Worm (Caenorhabditis elegans) whole organism, young adult: ENCODE measurements around the gene sra-11.

Experiments
- B0261.1 ChIP-seq: sonication (generic microtip); optimal IDR thresholded peaks from 2 replicates; lab custom pipeline; 2016; ENCODE audit warnings: mild to moderate bottlenecking, missing genetic modification characterization, moderate library complexity, missing compliant biosample characterization
- D2030.7 ChIP-seq: fragments of 200-800 bp; sonication (Bioruptor generic); IDR thresholded peaks from 2 replicates; pipeline ENCODE4 v1.3.6; 2022; ENCODE audit warnings: missing genetic modification reagents, missing genetic modification characterization, missing compliant biosample characterization
- F10E7.11 ChIP-seq: sonication (generic microtip); optimal IDR thresholded peaks from 2 replicates; lab custom pipeline; 2017; ENCODE audit warnings: mild to moderate bottlenecking, missing genetic modification characterization, moderate library complexity, missing compliant biosample characterization
- F23B12.7 ChIP-seq: sonication (generic microtip); optimal IDR thresholded peaks from 2 replicates; lab custom pipeline; 2017; ENCODE audit warnings: missing genetic modification characterization, mild to moderate bottlenecking, missing compliant biosample characterization, antibody characterized with exemption, moderate library complexity; ENCODE audit not compliant: insufficient read depth
- F37B4.10 ChIP-seq: fragments of 200-800 bp; sonication (Bioruptor generic); IDR thresholded peaks from 2 replicates; pipeline ENCODE4 v1.3.6; 2022; ENCODE audit warnings: missing genetic modification characterization, missing compliant biosample characterization
- F57A8.1 ChIP-seq: fragments of 200-800 bp; sonication (Bioruptor generic); optimal IDR thresholded peaks from 2 replicates; lab custom pipeline; 2018; ENCODE audit warnings: mild to moderate bottlenecking, missing genetic modification characterization, moderate library complexity, missing compliant biosample characterization
- K11D2.4 ChIP-seq: fragments of 200-800 bp; sonication (Bioruptor generic); IDR thresholded peaks from 2 replicates; pipeline ENCODE4 v1.3.6; 2022; ENCODE audit warnings: missing genetic modification reagents, missing genetic modification characterization, missing compliant biosample characterization
- T07F8.4 ChIP-seq: sonication (generic microtip); optimal IDR thresholded peaks from 2 replicates; lab custom pipeline; 2016; ENCODE audit warnings: mild to moderate bottlenecking, missing genetic modification characterization, moderate library complexity, missing compliant biosample characterization
- Y53F4B.3 ChIP-seq: fragments of 200-800 bp; sonication (Bioruptor generic); IDR thresholded peaks from 2 replicates; pipeline ENCODE4 v1.3.6; 2022; ENCODE audit warnings: missing genetic modification reagents, missing genetic modification characterization, missing compliant biosample characterization
- Y79H2A.3 ChIP-seq: fragments of 200-800 bp; sonication (Bioruptor generic); conservative IDR thresholded peaks from 2 replicates; pipeline ENCODE4 v1.3.6; 2022; ENCODE audit warnings: missing genetic modification reagents, missing genetic modification characterization, missing compliant biosample characterization
- aptf-2 ChIP-seq: fragments of 200-800 bp; sonication (Bioruptor generic); conservative IDR thresholded peaks from 2 replicates; pipeline ENCODE4 v1.3.6; 2022; ENCODE audit warnings: missing genetic modification reagents, missing genetic modification characterization, missing compliant biosample characterization
- athp-1 ChIP-seq: sonication (generic microtip); optimal IDR thresholded peaks from 2 replicates; lab custom pipeline; 2017; ENCODE audit warnings: mild to moderate bottlenecking, missing genetic modification characterization, missing compliant biosample characterization
- attf-3 ChIP-seq: fragments of 200-800 bp; sonication (Bioruptor generic); conservative IDR thresholded peaks from 2 replicates; pipeline ENCODE4 v1.3.6; 2022; ENCODE audit warnings: missing genetic modification reagents, missing genetic modification characterization, missing compliant biosample characterization
- attf-5 ChIP-seq: fragments of 200-800 bp; sonication (Bioruptor generic); optimal IDR thresholded peaks from 2 replicates; lab custom pipeline; 2018; ENCODE audit warnings: mild to moderate bottlenecking, missing genetic modification characterization, missing compliant biosample characterization
- attf-6 ChIP-seq: fragments of 200-800 bp; sonication (Bioruptor generic); IDR thresholded peaks from 2 replicates; pipeline ENCODE4 v1.3.6; 2022; ENCODE audit warnings: missing genetic modification reagents, missing genetic modification characterization, missing compliant biosample characterization
- die-1 ChIP-seq: sonication (generic microtip); optimal IDR thresholded peaks from 2 replicates; lab custom pipeline; 2016; ENCODE audit warnings: missing genotype, mild to moderate bottlenecking, missing genetic modification characterization, missing compliant biosample characterization
- dox-1 ChIP-seq: fragments of 200-800 bp; sonication (Bioruptor generic); IDR thresholded peaks from 2 replicates; pipeline ENCODE4 v1.3.6; 2022; ENCODE audit warnings: missing genetic modification reagents, missing genetic modification characterization, missing compliant biosample characterization
- egl-44 ChIP-seq: fragments of 200-800 bp; sonication (Bioruptor generic); IDR thresholded peaks from 2 replicates; pipeline ENCODE4 v1.3.6; 2022; ENCODE audit warnings: missing genetic modification reagents, missing genetic modification characterization, missing compliant biosample characterization
- ets-4 ChIP-seq: fragments of 200-800 bp; sonication (Bioruptor generic); optimal IDR thresholded peaks from 2 replicates; lab custom pipeline; 2018; ENCODE audit warnings: mild to moderate bottlenecking, missing genetic modification characterization, missing compliant biosample characterization
- hmg-20 ChIP-seq: fragments of 200-800 bp; sonication (Bioruptor generic); IDR thresholded peaks from 2 replicates; pipeline ENCODE4 v1.3.6; 2022; ENCODE audit warnings: missing genetic modification reagents, missing genetic modification characterization, missing compliant biosample characterization
- lin-26 ChIP-seq: fragments of 200-800 bp; sonication (Bioruptor generic); IDR thresholded peaks from 2 replicates; pipeline ENCODE4 v1.3.6; 2022; ENCODE audit warnings: missing genetic modification reagents, missing genetic modification characterization, missing compliant biosample characterization
- lin-40 ChIP-seq: sonication (generic microtip); optimal IDR thresholded peaks from 2 replicates; lab custom pipeline; 2016; ENCODE audit warnings: missing genetic modification characterization, mild to moderate bottlenecking, missing compliant biosample characterization, missing genotype, missing genetic modification reagents
- lsy-27 ChIP-seq: sonication (generic microtip); optimal IDR thresholded peaks from 2 replicates; lab custom pipeline; 2017; ENCODE audit warnings: missing genetic modification characterization, mild to moderate bottlenecking, missing compliant biosample characterization, antibody characterized with exemption, missing genotype, borderline replicate concordance; ENCODE audit not compliant: insufficient read depth
- madf-6 ChIP-seq: fragments of 200-800 bp; sonication (Bioruptor generic); IDR thresholded peaks from 2 replicates; pipeline ENCODE4 v1.3.6; 2022; ENCODE audit warnings: missing genetic modification reagents, missing genetic modification characterization, missing compliant biosample characterization
- mcd-1 ChIP-seq: fragments of 200-800 bp; sonication (Bioruptor generic); IDR thresholded peaks from 2 replicates; pipeline ENCODE4 v1.3.6; 2022; ENCODE audit warnings: missing genetic modification reagents, missing genetic modification characterization, missing compliant biosample characterization
- mes-4 ChIP-seq: sonication (generic microtip); optimal IDR thresholded peaks from 2 replicates; lab custom pipeline; 2016; ENCODE audit warnings: missing genotype, missing genetic modification characterization, missing compliant biosample characterization
- nfyb-1 ChIP-seq: fragments of 200-800 bp; sonication (Bioruptor generic); IDR thresholded peaks from 2 replicates; pipeline ENCODE4 v1.3.6; 2022; ENCODE audit warnings: missing genetic modification reagents, missing genetic modification characterization, missing compliant biosample characterization
- nhr-179 ChIP-seq: sonication (generic microtip); optimal IDR thresholded peaks from 2 replicates; lab custom pipeline; 2016; ENCODE audit warnings: mild to moderate bottlenecking, missing genetic modification characterization, missing compliant biosample characterization
- nhr-80 ChIP-seq: sonication (generic microtip); optimal IDR thresholded peaks from 2 replicates; lab custom pipeline; 2016; ENCODE audit warnings: missing genetic modification characterization, missing compliant biosample characterization
- rec-8 ChIP-seq, 2 experiments: sonication (generic microtip); optimal IDR thresholded peaks; 2 replicates each; lab custom pipeline; 2016; ENCODE audit warnings: mild to moderate bottlenecking in 2 of 2, missing genetic modification characterization in 2 of 2, missing genetic modification reagents in 2 of 2, missing genotype in 2 of 2, missing biosample characterization in 1 of 2, missing compliant biosample characterization in 1 of 2, moderate library complexity in 1 of 2
- sdz-38 ChIP-seq: sonication (generic microtip); optimal IDR thresholded peaks from 2 replicates; lab custom pipeline; 2016; ENCODE audit warnings: missing genotype, missing genetic modification characterization, missing compliant biosample characterization
- snpc-1.1 ChIP-seq: sonication (generic microtip); optimal IDR thresholded peaks from 2 replicates; lab custom pipeline; 2017; ENCODE audit warnings: missing genetic modification characterization, mild to moderate bottlenecking, missing compliant biosample characterization, antibody characterized with exemption, moderate library complexity, missing genotype, missing genetic modification reagents; ENCODE audit not compliant: insufficient read depth
- somi-1 ChIP-seq: fragments of 200-800 bp; sonication (Bioruptor generic); optimal IDR thresholded peaks from 2 replicates; lab custom pipeline; 2018; ENCODE audit warnings: mild to moderate bottlenecking, missing genetic modification characterization, missing compliant biosample characterization
- ztf-22 ChIP-seq: fragments of 200-800 bp; sonication (Bioruptor generic); optimal IDR thresholded peaks from 2 replicates; lab custom pipeline; 2018; ENCODE audit warnings: mild to moderate bottlenecking, missing genetic modification characterization, moderate library complexity, missing compliant biosample characterization
- ztf-3 ChIP-seq: fragments of 200-800 bp; sonication (Bioruptor generic); optimal IDR thresholded peaks from 2 replicates; lab custom pipeline; 2018; ENCODE audit warnings: mild to moderate bottlenecking, missing genetic modification characterization, missing compliant biosample characterization

Gene sra-11

DNA sequence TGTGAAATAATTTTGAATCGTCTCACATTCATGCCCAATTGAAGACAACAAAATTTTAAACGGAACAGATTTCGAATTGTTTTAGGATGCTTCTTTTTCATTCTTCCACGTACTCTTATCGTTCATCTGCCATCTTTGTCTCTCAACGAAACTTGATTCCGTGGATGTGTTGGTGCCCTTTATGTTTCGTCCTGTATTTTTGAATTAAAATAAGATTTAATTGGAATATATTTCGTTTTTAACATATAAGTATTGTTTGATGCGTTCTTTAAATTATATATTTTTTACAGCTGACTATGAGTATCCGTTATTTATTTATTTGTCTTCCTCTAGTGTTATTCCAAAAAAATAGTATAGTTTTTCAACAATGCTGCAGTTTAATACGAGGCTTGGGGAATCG, 8.0 kb downstream of the sra-11 start, which contains the start of gene gly-1:
Gene gly-1 (minus strand): TSS at position 101 of the 400 bp plus-strand sequence.
- TF ChIP-seq nhr-80 (tag; lab: Kevin White, UChicago) (no peak), mes-4 (tag; lab: Kevin White, UChicago) (no peak), lsy-27 (no peak), somi-1 (GFP tag; lab: Kevin White, UChicago) (no peak), attf-6 (GFP tag; lab: Robert Waterston, UW) (no peak), egl-44 (GFP tag; lab: Robert Waterston, UW) (no peak), ztf-22 (GFP tag; lab: Kevin White, UChicago) (no peak), attf-5 (GFP tag; lab: Kevin White, UChicago) (no peak), athp-1 (tag; lab: Kevin White, UChicago) (no peak), lin-40 (tag; lab: Kevin White, UChicago) (no peak), rec-8 (tag; optimal IDR thresholded peaks at IDR 0.05; lab: Kevin White, UChicago) (no peak), nfyb-1 (GFP tag; lab: Robert Waterston, UW) (no peak)
- TF ChIP-seq, all 124 proteins: peak for 0

DNA sequence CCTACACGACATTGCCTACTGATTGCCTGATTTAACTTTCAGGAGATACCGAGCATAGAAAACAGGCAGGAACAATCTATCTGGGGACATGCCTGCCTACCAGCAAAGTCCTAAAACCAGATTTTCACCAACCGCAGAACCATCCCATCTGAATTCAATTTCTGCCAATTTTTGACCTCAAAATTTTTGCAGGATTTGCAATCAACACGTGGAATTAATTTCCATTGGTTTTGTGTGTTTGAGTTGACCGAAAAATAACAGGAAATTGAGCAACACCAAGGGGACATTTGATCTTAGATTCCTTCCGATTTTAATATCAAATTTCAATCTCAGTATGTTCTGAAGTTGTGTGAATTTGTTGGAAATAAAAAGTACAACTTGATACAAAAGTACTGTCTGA, 11.1 kb downstream of the sra-11 start:
- TF ChIP-seq lin-26 (GFP tag; lab: Robert Waterston, UW) (no peak), attf-5 (GFP tag; lab: Kevin White, UChicago) (no peak), madf-6 (GFP tag; lab: Robert Waterston, UW) (no peak), F37B4.10 (GFP tag; lab: Robert Waterston, UW) (no peak), K11D2.4 (GFP tag; lab: Robert Waterston, UW) (no peak), ets-4 (GFP tag; lab: Kevin White, UChicago) (no peak), nhr-179 (tag; lab: Kevin White, UChicago) (no peak), attf-3 (GFP tag; lab: Robert Waterston, UW) (no peak)

DNA sequence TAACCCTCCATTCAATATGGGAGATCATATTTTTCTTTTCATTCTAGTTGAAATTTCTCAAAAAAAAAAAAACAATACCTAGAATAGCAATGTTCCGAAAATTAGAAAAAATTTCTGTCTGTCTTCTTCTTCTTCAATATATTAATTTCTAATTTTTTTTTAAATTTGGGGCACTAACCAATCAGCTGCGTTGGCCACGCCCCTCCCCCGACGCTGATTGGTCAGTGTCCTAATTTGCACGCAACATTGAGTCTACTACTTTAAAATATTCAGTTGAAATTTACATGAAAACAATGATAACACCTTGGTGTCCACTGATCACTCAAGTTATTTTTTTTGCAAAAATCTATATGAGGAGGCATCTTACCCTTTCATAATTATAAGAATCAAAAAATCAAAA, 14.2 kb downstream of the sra-11 start:
- no peak for TF ChIP-seq snpc-1.1
- TF ChIP-seq B0261.1, result no peak
- TF ChIP-seq mcd-1, result no peak
- TF ChIP-seq ztf-3 (GFP tag; lab: Kevin White, UChicago), result no peak
- TF ChIP-seq die-1, result no peak
- no peak for TF ChIP-seq F23B12.7 (tag; lab: Kevin White, UChicago)
- TF ChIP-seq dox-1 (GFP tag; lab: Robert Waterston, UW), result no peak
- TF ChIP-seq sdz-38 (tag; lab: Kevin White, UChicago), result no peak
- no peak for TF ChIP-seq hmg-20 (GFP tag; lab: Robert Waterston, UW)

DNA sequence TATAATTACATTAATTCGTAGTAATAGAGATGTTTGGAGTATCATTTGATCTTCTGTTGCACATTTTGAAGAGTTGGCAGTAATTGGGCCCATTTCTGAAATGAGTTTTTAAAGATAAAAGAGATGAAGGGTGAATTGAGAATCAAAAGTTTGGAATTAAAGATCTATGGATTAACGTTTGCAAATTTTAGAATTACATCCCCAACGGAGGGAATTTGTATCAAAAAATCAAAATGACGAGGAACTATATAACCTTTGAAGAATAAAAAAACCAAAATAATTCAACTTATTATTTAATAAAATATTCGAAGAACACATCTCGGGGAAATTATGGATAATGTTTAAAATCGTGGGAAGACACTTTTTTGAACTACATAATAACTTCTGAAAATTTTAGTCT, 15.1 kb downstream of the sra-11 start, which contains the start of gene sra-10:
Gene sra-10 (minus strand): TSS at position 101 of the 400 bp plus-strand sequence.
- TF ChIP-seq Y79H2A.3 (GFP tag; lab: Robert Waterston, UW) (no peak), aptf-2 (no peak), T07F8.4 (no peak), Y53F4B.3 (GFP tag; lab: Robert Waterston, UW) (no peak), attf-3 (GFP tag; lab: Robert Waterston, UW) (no peak), F10E7.11 (tag; lab: Kevin White, UChicago) (no peak), F57A8.1 (no peak), D2030.7 (GFP tag; lab: Robert Waterston, UW) (no peak)
